Worm (Caenorhabditis elegans) whole organism, L4 larva: ENCODE measurements around the gene ppgn-1.

Experiments used
- F26F4.8 ChIP-seq: fragments of 200-800 bp; sonication (Bioruptor generic); conservative IDR thresholded peaks from 2 replicates; pipeline ENCODE4 v1.3.6; 2022; ENCODE audit warnings: missing genetic modification characterization, missing compliant biosample characterization
- R02D3.7 ChIP-seq: fragments of 150-350 bp; sonication (generic microtip); optimal IDR thresholded peaks from 3 replicates; lab custom pipeline; 2014; ENCODE audit warnings: missing biosample characterization, missing genetic modification characterization
- Y105C5A.15 ChIP-seq: fragments of 200-800 bp; sonication (Bioruptor generic); IDR thresholded peaks from 2 replicates; pipeline ENCODE4 v1.3.6; 2022; ENCODE audit warnings: missing genetic modification characterization, missing compliant biosample characterization
- Y48G9A.11 ChIP-seq: fragments of 200-800 bp; sonication (Bioruptor generic); IDR thresholded peaks from 2 replicates; pipeline ENCODE4 v1.3.6; 2022; ENCODE audit warnings: missing genetic modification reagents, missing genetic modification characterization, missing compliant biosample characterization
- Y75B8A.6 ChIP-seq: fragments of 200-800 bp; sonication (Bioruptor generic); IDR thresholded peaks from 2 replicates; pipeline ENCODE4 v1.3.6; 2022; ENCODE audit warnings: missing genetic modification reagents, missing genetic modification characterization, missing compliant biosample characterization
- ZK337.2 ChIP-seq: fragments of 200-800 bp; sonication (Bioruptor generic); IDR thresholded peaks from 2 replicates; pipeline ENCODE4 v1.3.6; 2022; ENCODE audit warnings: missing genetic modification reagents, missing genetic modification characterization, missing compliant biosample characterization
- ZK546.5 ChIP-seq, 2 experiments: sonication (generic microtip); optimal IDR thresholded peaks; 2 replicates each; lab custom pipeline; 2017; ENCODE audit warnings: missing biosample characterization in 2 of 2, missing genetic modification characterization in 2 of 2
- aha-1 ChIP-seq: fragments of 150-350 bp; peaks from one replicate; lab custom pipeline; 2014; ENCODE audit warnings: missing biosample characterization, missing genetic modification characterization
- aly-2 ChIP-seq: sonication (generic microtip); optimal IDR thresholded peaks from 2 replicates; lab custom pipeline; 2018; ENCODE audit warnings: missing biosample characterization, missing genetic modification characterization
- ama-1 ChIP-seq: fragments of 150-350 bp; optimal IDR thresholded peaks from 2 replicates; lab custom pipeline; 2014; ENCODE audit warnings: inconsistent platforms, mixed read lengths
- attf-4 ChIP-seq: sonication (generic microtip); optimal IDR thresholded peaks from 3 replicates; lab custom pipeline; 2017; ENCODE audit warnings: missing biosample characterization, missing genetic modification characterization
- ceh-20 ChIP-seq: fragments of 200-800 bp; sonication (Bioruptor generic); IDR thresholded peaks from 2 replicates; pipeline ENCODE4 v1.3.6; 2022; ENCODE audit warnings: missing genetic modification reagents, missing genetic modification characterization, missing compliant biosample characterization
- ceh-44 ChIP-seq: fragments of 200-800 bp; sonication (Bioruptor generic); IDR thresholded peaks from 2 replicates; pipeline ENCODE4 v1.3.6; 2022; ENCODE audit warnings: missing genetic modification reagents, missing genetic modification characterization, missing compliant biosample characterization
- ceh-62 ChIP-seq: sonication (generic microtip); optimal IDR thresholded peaks from 2 replicates; lab custom pipeline; 2017; ENCODE audit warnings: missing biosample characterization, missing genetic modification characterization
- cey-2 ChIP-seq: sonication (generic microtip); optimal IDR thresholded peaks from 3 replicates; lab custom pipeline; 2017; ENCODE audit warnings: missing genetic modification characterization, mild to moderate bottlenecking, missing compliant biosample characterization, antibody characterized with exemption, borderline replicate concordance; ENCODE audit not compliant: insufficient read depth
- daf-12 ChIP-seq: fragments of 150-350 bp; optimal IDR thresholded peaks from 2 replicates; lab custom pipeline; 2014; ENCODE audit warnings: missing biosample characterization, missing genetic modification reagents, missing genetic modification characterization
- daf-16 ChIP-seq, 3 experiments: sonication (generic microtip); optimal IDR thresholded peaks; 2 replicates each; lab custom pipeline; 2016 to 2017; ENCODE audit warnings: missing genetic modification characterization in 3 of 3, missing genetic modification reagents in 3 of 3, mild to moderate bottlenecking in 2 of 3, missing compliant biosample characterization in 2 of 3, missing biosample characterization in 1 of 3, moderate library complexity in 1 of 3
- daf-19 ChIP-seq: fragments of 200-800 bp; sonication (Bioruptor generic); conservative IDR thresholded peaks from 2 replicates; pipeline ENCODE4 v1.3.6; 2022; ENCODE audit warnings: missing genetic modification characterization, missing compliant biosample characterization
- dmd-8 ChIP-seq: fragments of 200-800 bp; sonication (Bioruptor generic); IDR thresholded peaks from 2 replicates; pipeline ENCODE4 v1.3.6; 2022; ENCODE audit warnings: missing genetic modification characterization, missing compliant biosample characterization
- dmd-9 ChIP-seq: fragments of 200-800 bp; sonication (Bioruptor generic); IDR thresholded peaks from 2 replicates; pipeline ENCODE4 v1.3.6; 2022; ENCODE audit warnings: missing genetic modification reagents, missing genetic modification characterization, missing compliant biosample characterization
- dpl-1 ChIP-seq: fragments of 150-350 bp; optimal IDR thresholded peaks from 2 replicates; lab custom pipeline; 2014; ENCODE audit warnings: missing biosample characterization, missing genetic modification reagents, missing genetic modification characterization
- duxl-1 ChIP-seq: sonication (generic microtip); optimal IDR thresholded peaks from 2 replicates; lab custom pipeline; 2016; ENCODE audit warnings: mild to moderate bottlenecking, missing genetic modification characterization, moderate library complexity, missing compliant biosample characterization; ENCODE audit not compliant: poor library complexity
- dve-1 ChIP-seq: sonication (generic microtip); optimal IDR thresholded peaks from 2 replicates; lab custom pipeline; 2017; ENCODE audit warnings: antibody characterized with exemption, mild to moderate bottlenecking, missing genetic modification characterization, missing compliant biosample characterization; ENCODE audit not compliant: insufficient read depth
- egl-27 ChIP-seq: sonication (generic microtip); optimal IDR thresholded peaks from 3 replicates; lab custom pipeline; 2017; ENCODE audit warnings: missing biosample characterization, missing genetic modification reagents, missing genetic modification characterization
- gei-8 ChIP-seq: fragments of 200-800 bp; sonication (Bioruptor generic); optimal IDR thresholded peaks from 2 replicates; lab custom pipeline; 2018; ENCODE audit warnings: mild to moderate bottlenecking, missing genetic modification characterization, missing compliant biosample characterization
- hlh-11 ChIP-seq: fragments of 200-800 bp; sonication (Bioruptor generic); optimal IDR thresholded peaks from 2 replicates; lab custom pipeline; 2018; ENCODE audit warnings: mild to moderate bottlenecking, missing genetic modification characterization, missing compliant biosample characterization
- lin-1 ChIP-seq: fragments of 200-800 bp; sonication (Bioruptor generic); IDR thresholded peaks from 2 replicates; pipeline ENCODE4 v1.3.6; 2022; ENCODE audit warnings: missing genetic modification reagents, missing genetic modification characterization, missing compliant biosample characterization
- lin-15B ChIP-seq: fragments of 150-350 bp; sonication (generic microtip); optimal IDR thresholded peaks from 3 replicates; lab custom pipeline; 2014; ENCODE audit warnings: missing biosample characterization, missing genetic modification characterization
- lin-38 ChIP-seq: fragments of 200-800 bp; sonication (Bioruptor generic); IDR thresholded peaks from 2 replicates; pipeline ENCODE4 v1.3.6; 2022; ENCODE audit warnings: missing genetic modification reagents, missing genetic modification characterization, missing compliant biosample characterization
- lin-39 ChIP-seq: fragments of 150-350 bp; optimal IDR thresholded peaks from 2 replicates; lab custom pipeline; 2014; ENCODE audit warnings: missing biosample characterization, missing genetic modification reagents, missing genetic modification characterization
- lsy-2 ChIP-seq, 2 experiments: fragments of 150-350 bp in 1 of 2; sonication (generic microtip) in 1 of 2; optimal IDR thresholded peaks; 2 replicates each; lab custom pipeline; 2014 to 2017; ENCODE audit warnings: missing biosample characterization in 2 of 2, missing genetic modification characterization in 2 of 2
- madf-9 ChIP-seq: fragments of 200-800 bp; sonication (Bioruptor generic); conservative IDR thresholded peaks from 2 replicates; pipeline ENCODE4 v1.3.6; 2022; ENCODE audit warnings: missing genetic modification reagents, missing genetic modification characterization, missing compliant biosample characterization
- mep-1 ChIP-seq: fragments of 150-350 bp; sonication (generic microtip); optimal IDR thresholded peaks from 3 replicates; lab custom pipeline; 2014; ENCODE audit warnings: missing biosample characterization, missing genetic modification characterization
- mes-2 ChIP-seq: sonication (generic microtip); optimal IDR thresholded peaks from 2 replicates; lab custom pipeline; 2016; ENCODE audit warnings: missing genotype, mild to moderate bottlenecking, missing genetic modification characterization, missing compliant biosample characterization; ENCODE audit not compliant: poor library complexity, severe bottlenecking
- mxl-3 ChIP-seq: fragments of 200-800 bp; sonication (Bioruptor generic); optimal IDR thresholded peaks from 2 replicates; lab custom pipeline; 2018; ENCODE audit warnings: mild to moderate bottlenecking, missing genetic modification characterization, missing compliant biosample characterization
- nhr-10 ChIP-seq: fragments of 150-350 bp; optimal IDR thresholded peaks from 2 replicates; lab custom pipeline; 2014; ENCODE audit warnings: missing biosample characterization, missing genetic modification characterization
- nhr-102 ChIP-seq: sonication (generic microtip); optimal IDR thresholded peaks from 2 replicates; lab custom pipeline; 2016; ENCODE audit warnings: mild to moderate bottlenecking, missing genetic modification characterization, moderate library complexity, missing compliant biosample characterization
- nhr-11 ChIP-seq: fragments of 150-350 bp; optimal IDR thresholded peaks from 2 replicates; lab custom pipeline; 2014; ENCODE audit warnings: missing biosample characterization, missing genetic modification characterization
- nhr-111 ChIP-seq: fragments of 200-800 bp; sonication (Bioruptor generic); optimal IDR thresholded peaks from 2 replicates; lab custom pipeline; 2018; ENCODE audit warnings: mild to moderate bottlenecking, missing genetic modification characterization, missing compliant biosample characterization
- nhr-237 ChIP-seq: sonication (generic microtip); optimal IDR thresholded peaks from 2 replicates; lab custom pipeline; 2017; ENCODE audit warnings: missing biosample characterization, missing genetic modification characterization
- nhr-25 ChIP-seq: sonication (generic microtip); optimal IDR thresholded peaks from 2 replicates; lab custom pipeline; 2017; ENCODE audit warnings: missing genetic modification characterization, mild to moderate bottlenecking, missing compliant biosample characterization, antibody characterized with exemption, moderate library complexity, borderline replicate concordance; ENCODE audit not compliant: insufficient read depth
- nhr-48 ChIP-seq: sonication (generic microtip); optimal IDR thresholded peaks from 2 replicates; lab custom pipeline; 2016; ENCODE audit warnings: mild to moderate bottlenecking, missing genetic modification characterization, missing compliant biosample characterization
- pqm-1 ChIP-seq: sonication (generic microtip); optimal IDR thresholded peaks from 2 replicates; lab custom pipeline; 2017; ENCODE audit warnings: missing biosample characterization, missing genetic modification characterization
- set-16 ChIP-seq: fragments of 200-800 bp; sonication (Bioruptor generic); IDR thresholded peaks from 2 replicates; pipeline ENCODE4 v1.3.6; 2022; ENCODE audit warnings: missing genetic modification reagents, missing genetic modification characterization, missing compliant biosample characterization
- skn-1 ChIP-seq: fragments of 150-350 bp; optimal IDR thresholded peaks from 2 replicates; lab custom pipeline; 2014; ENCODE audit warnings: missing biosample characterization, missing genetic modification characterization
- snpc-4 ChIP-seq: fragments of 150-350 bp; optimal IDR thresholded peaks from 2 replicates; lab custom pipeline; 2014; ENCODE audit warnings: missing biosample characterization, missing genetic modification characterization
- tra-1 ChIP-seq: fragments of 200-800 bp; sonication (Bioruptor generic); IDR thresholded peaks from 2 replicates; pipeline ENCODE4 v1.3.6; 2022; ENCODE audit warnings: missing genetic modification reagents, missing genetic modification characterization, missing compliant biosample characterization
- unc-39 ChIP-seq: sonication (generic microtip); optimal IDR thresholded peaks from 2 replicates; lab custom pipeline; 2017; ENCODE audit warnings: missing biosample characterization, missing genetic modification characterization
- zip-11 ChIP-seq: fragments of 200-800 bp; sonication (Bioruptor generic); IDR thresholded peaks from 2 replicates; pipeline ENCODE4 v1.3.6; 2022; ENCODE audit warnings: missing genetic modification characterization, missing compliant biosample characterization

ppgn-1 gene

DNA sequence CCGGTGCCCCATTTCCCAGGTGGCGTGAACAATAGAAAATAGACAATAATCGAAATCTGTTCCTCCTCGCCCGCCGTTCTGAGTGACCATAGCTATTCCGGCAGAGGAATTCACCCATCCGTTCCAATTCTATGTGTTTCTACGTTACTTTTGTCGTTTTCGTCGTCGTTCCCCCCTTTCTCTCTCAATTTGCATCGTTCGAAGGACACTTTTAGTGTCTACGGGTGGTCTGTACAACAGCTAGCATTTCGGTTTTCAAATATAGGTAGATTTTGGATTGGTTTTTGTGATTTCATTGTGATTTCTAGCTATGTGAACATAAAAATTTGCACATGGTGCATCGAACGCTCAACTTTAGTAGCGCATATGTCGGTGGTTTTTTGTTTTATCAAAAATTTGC is 28.7 kb downstream of the ppgn-1 start:
- TF ChIP-seq mxl-3 (GFP tag; lab: Kevin White, UChicago) (no peak), ceh-20 (GFP tag; lab: Robert Waterston, UW) (no peak), nhr-10 (tag; lab: Kevin White, UChicago) (no peak), lin-38 (GFP tag; lab: Robert Waterston, UW) (no peak), aha-1 (tag; lab: Kevin White, UChicago) (peak; percentile 92)

DNA sequence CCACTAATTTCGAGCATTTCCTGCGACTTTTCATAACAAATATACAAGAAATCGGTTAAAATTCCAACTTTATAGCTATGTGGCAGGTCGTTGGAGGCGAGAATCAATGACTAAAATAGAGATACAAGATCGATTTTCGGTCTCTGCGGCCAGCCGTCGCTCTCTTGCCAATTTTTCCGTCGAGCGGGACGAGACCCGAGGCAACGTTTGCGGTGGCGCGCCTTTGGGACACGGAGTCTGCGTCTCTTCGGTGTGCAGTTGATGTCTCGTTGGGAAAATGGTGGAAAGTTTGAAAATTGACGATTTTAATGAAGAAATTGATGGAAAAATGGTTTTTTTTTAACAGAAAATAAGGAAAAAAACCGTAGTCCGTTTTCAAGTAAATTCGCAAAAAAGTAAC is 31.9 kb downstream of the ppgn-1 start:
- no peak for TF ChIP-seq R02D3.7 (tag; lab: Kevin White, UChicago)
- TF ChIP-seq pqm-1: peak; percentile 89
- TF ChIP-seq hlh-11 (tag; lab: Kevin White, UChicago): peak; percentile 85
- no peak for TF ChIP-seq Y105C5A.15 (GFP tag; lab: Robert Waterston, UW)
- TF ChIP-seq lsy-2 (tag; optimal IDR thresholded peaks at IDR 0.05; lab: Kevin White, UChicago): peak; percentile 61 to 63
- TF ChIP-seq zip-11 (GFP tag; lab: Robert Waterston, UW): no peak
- TF ChIP-seq dpl-1 (GFP tag; lab: Kevin White, UChicago): peak; percentile 73
- no peak for TF ChIP-seq daf-19 (GFP tag; lab: Robert Waterston, UW)
- no peak for TF ChIP-seq Y75B8A.6 (GFP tag; lab: Robert Waterston, UW)
- TF ChIP-seq lin-15B (tag; lab: Kevin White, UChicago): no peak
- TF ChIP-seq skn-1: no peak
- 0 out of 2 replicates have a peak, but pooled peaks have one; percentile 36 for TF ChIP-seq Y48G9A.11
- no peak for TF ChIP-seq daf-16 (GFP tag; optimal IDR thresholded peaks at IDR 0.05; lab: Kevin White, UChicago)
- peak; percentile 24 for TF ChIP-seq daf-16 (tag; optimal IDR thresholded peaks at IDR 0.05; lab: Kevin White, UChicago)
- no peak for TF ChIP-seq ZK546.5 (tag; optimal IDR thresholded peaks at IDR 0.05; lab: Kevin White, UChicago)
- peak; percentile 84 for TF ChIP-seq aha-1 (tag; lab: Kevin White, UChicago)
- TF ChIP-seq nhr-11 (tag; lab: Kevin White, UChicago): peak; percentile 76
- no peak for TF ChIP-seq attf-4 (tag; lab: Kevin White, UChicago)
- no peak for TF ChIP-seq gei-8 (GFP tag; lab: Kevin White, UChicago)
- peak; percentile 22 for TF ChIP-seq nhr-10 (tag; lab: Kevin White, UChicago)
- no peak for TF ChIP-seq unc-39 (tag; lab: Kevin White, UChicago)
- no peak for TF ChIP-seq cey-2 (tag; lab: Kevin White, UChicago)
- no peak for TF ChIP-seq lin-39 (tag; lab: Kevin White, UChicago)
- no peak for TF ChIP-seq ceh-44 (GFP tag; lab: Robert Waterston, UW)
- TF ChIP-seq mep-1: peak; percentile 78
- no peak for TF ChIP-seq snpc-4 (tag; lab: Kevin White, UChicago)
- peak; percentile 73 for TF ChIP-seq lin-38 (GFP tag; lab: Robert Waterston, UW)
- no peak for TF ChIP-seq egl-27
- TF ChIP-seq ceh-20 (GFP tag; lab: Robert Waterston, UW): no peak
- no peak for TF ChIP-seq nhr-25 (tag; lab: Kevin White, UChicago)
- no peak for TF ChIP-seq ZK337.2 (GFP tag; lab: Robert Waterston, UW)
- TF ChIP-seq nhr-111 (GFP tag; lab: Kevin White, UChicago): no peak
- TF ChIP-seq dmd-9 (GFP tag; lab: Robert Waterston, UW): no peak
- TF ChIP-seq nhr-102 (tag; lab: Kevin White, UChicago): no peak
- TF ChIP-seq tra-1 (GFP tag; lab: Robert Waterston, UW): no peak
- peak; percentile 53 for TF ChIP-seq mes-2 (tag; lab: Kevin White, UChicago)
- no peak for TF ChIP-seq madf-9 (GFP tag; lab: Robert Waterston, UW)
- no peak for TF ChIP-seq aly-2 (tag; lab: Kevin White, UChicago)
- no peak for TF ChIP-seq nhr-48 (tag; lab: Kevin White, UChicago)
- TF ChIP-seq F26F4.8 (GFP tag; lab: Robert Waterston, UW): no peak
- TF ChIP-seq nhr-237 (tag; lab: Kevin White, UChicago): no peak
- TF ChIP-seq ceh-62 (tag; lab: Kevin White, UChicago): no peak
- TF ChIP-seq set-16: peak; percentile 57
- no peak for TF ChIP-seq dmd-8 (GFP tag; lab: Robert Waterston, UW)
- 0 out of 2 replicates have a peak, but pooled peaks have one; percentile 35 for TF ChIP-seq lin-1 (GFP tag; lab: Robert Waterston, UW)
- TF ChIP-seq daf-12 (tag; lab: Kevin White, UChicago): no peak
- peak; percentile 35 for TF ChIP-seq ama-1 (lab: Kevin White, UChicago)
- TF ChIP-seq dve-1 (tag; lab: Kevin White, UChicago): peak; percentile 51
- no peak for TF ChIP-seq duxl-1 (tag; lab: Kevin White, UChicago)
